Fruit fly (Drosophila melanogaster): ENCODE data around the gene CG43997.

dm6 chrX:16986928-16987327 is 36.4 kb upstream of the CG43997 start:
- TF ChIP-seq Myc (optimal IDR thresholded peaks at IDR 0.05) (no peak), Sin3A (optimal IDR thresholded peaks at IDR 0.05) (no peak), insv (optimal IDR thresholded peaks at IDR 0.05) (no peak), ttk (optimal IDR thresholded peaks at IDR 0.05) (no peak)
